Fruit fly (Drosophila melanogaster) whole organism, embryonic: ENCODE measurements around the gene scrt.

Experiments used
- BtbVII ChIP-seq: fragments of 200-800 bp; sonication (Bioruptor generic); optimal IDR thresholded peaks from 3 replicates; lab custom pipeline; 2017; ENCODE audit warnings: missing biosample characterization, mild to moderate bottlenecking, missing genetic modification characterization
- C15 ChIP-seq: fragments of 200-800 bp; sonication (Bioruptor generic); IDR thresholded peaks from 3 replicates; pipeline ENCODE4 v1.3.6; 2022; ENCODE audit warnings: missing biosample characterization, missing genetic modification characterization
- CG1024 ChIP-seq: fragments of 200-800 bp; sonication (Bioruptor generic); IDR thresholded peaks from 2 replicates; pipeline ENCODE4 v1.3.6; 2022; ENCODE audit warnings: missing biosample characterization, missing genetic modification characterization
- CG10366 ChIP-seq: fragments of 200-800 bp; sonication (Bioruptor generic); IDR thresholded peaks from 2 replicates; pipeline ENCODE4 v1.3.6; 2022; ENCODE audit warnings: missing biosample characterization, missing genetic modification characterization
- CG10979 ChIP-seq: fragments of 200-800 bp; sonication (Bioruptor generic); optimal IDR thresholded peaks from 2 replicates; lab custom pipeline; 2018; ENCODE audit warnings: missing biosample characterization, mild to moderate bottlenecking, missing genetic modification characterization, moderate library complexity
- CG11560 ChIP-seq: fragments of 200-800 bp; sonication (Bioruptor generic); IDR thresholded peaks from 3 replicates; pipeline ENCODE4 v1.3.6; 2022; ENCODE audit warnings: missing biosample characterization, missing genetic modification characterization
- CG14441 ChIP-seq: fragments of 200-800 bp; sonication (Bioruptor generic); IDR thresholded peaks from 2 replicates; pipeline ENCODE4 v1.3.6; 2022; ENCODE audit warnings: missing biosample characterization, missing genetic modification characterization
- CG14710 ChIP-seq: fragments of 200-800 bp; sonication (Bioruptor generic); optimal IDR thresholded peaks from 3 replicates; lab custom pipeline; 2019; ENCODE audit warnings: missing biosample characterization, mild to moderate bottlenecking, missing genetic modification characterization, moderate library complexity
- CG14965 ChIP-seq: fragments of 200-800 bp; sonication (Bioruptor generic); optimal IDR thresholded peaks from 2 replicates; lab custom pipeline; 2016; ENCODE audit warnings: missing biosample characterization, missing genetic modification characterization, borderline replicate concordance
- CG1529 ChIP-seq: fragments of 200-800 bp; sonication (Bioruptor generic); optimal IDR thresholded peaks from 3 replicates; lab custom pipeline; 2018; ENCODE audit warnings: missing biosample characterization, missing genetic modification characterization
- CG1602 ChIP-seq: fragments of 200-800 bp; sonication (Bioruptor generic); optimal IDR thresholded peaks from 3 replicates; lab custom pipeline; 2016; ENCODE audit warnings: missing biosample characterization, missing genetic modification characterization
- CG1603 ChIP-seq: fragments of 200-800 bp; sonication (Bioruptor generic); optimal IDR thresholded peaks from 2 replicates; lab custom pipeline; 2019; ENCODE audit warnings: missing biosample characterization, mild to moderate bottlenecking, missing genetic modification characterization, moderate library complexity
- CG16779 ChIP-seq: fragments of 200-800 bp; sonication (Bioruptor generic); IDR thresholded peaks from 2 replicates; pipeline ENCODE4 v1.3.6; 2022; ENCODE audit warnings: missing biosample characterization, missing genetic modification characterization
- CG17359 ChIP-seq: fragments of 200-800 bp; sonication (Bioruptor generic); optimal IDR thresholded peaks from 3 replicates; lab custom pipeline; 2018; ENCODE audit warnings: missing biosample characterization, mild to moderate bottlenecking, missing genetic modification characterization, moderate library complexity
- CG17912 ChIP-seq: fragments of 200-800 bp; sonication (Bioruptor generic); optimal IDR thresholded peaks from 2 replicates; lab custom pipeline; 2018; ENCODE audit warnings: missing biosample characterization, mild to moderate bottlenecking, missing genetic modification characterization
- CG18764 ChIP-seq: fragments of 200-800 bp; sonication (Bioruptor generic); optimal IDR thresholded peaks from 3 replicates; lab custom pipeline; 2016; ENCODE audit warnings: missing biosample characterization, missing genetic modification characterization
- CG2129 ChIP-seq: fragments of 200-800 bp; sonication (Bioruptor generic); IDR thresholded peaks from 2 replicates; pipeline ENCODE4 v1.3.6; 2022; ENCODE audit warnings: missing biosample characterization, missing genetic modification characterization; ENCODE audit not compliant: partially characterized antibody
- CG30431 ChIP-seq: fragments of 200-800 bp; sonication (Bioruptor generic); optimal IDR thresholded peaks from 2 replicates; lab custom pipeline; 2017; ENCODE audit warnings: missing biosample characterization, missing genetic modification characterization
- CG32772 ChIP-seq: fragments of 200-800 bp; sonication (Bioruptor generic); IDR thresholded peaks from 2 replicates; pipeline ENCODE4 v1.3.6; 2022; ENCODE audit warnings: missing biosample characterization, missing genetic modification characterization
- CG4424 ChIP-seq: fragments of 200-800 bp; sonication (Bioruptor generic); optimal IDR thresholded peaks from 3 replicates; lab custom pipeline; 2016; ENCODE audit warnings: missing biosample characterization, missing genetic modification characterization
- CG5245 ChIP-seq: fragments of 200-800 bp; sonication (Bioruptor generic); optimal IDR thresholded peaks from 3 replicates; lab custom pipeline; 2016; ENCODE audit warnings: missing biosample characterization, missing genetic modification characterization
- CG6254 ChIP-seq: fragments of 200-800 bp; sonication (Bioruptor generic); optimal IDR thresholded peaks from 3 replicates; lab custom pipeline; 2017; ENCODE audit warnings: mild to moderate bottlenecking, missing biosample characterization, missing genetic modification reagents, missing genetic modification characterization
- CG6683 ChIP-seq: fragments of 200-800 bp; sonication (Bioruptor generic); optimal IDR thresholded peaks from 2 replicates; lab custom pipeline; 2017; ENCODE audit warnings: missing biosample characterization, mild to moderate bottlenecking, missing genetic modification characterization, missing genetic modification reagents
- CG6791 ChIP-seq: fragments of 200-800 bp; sonication (Bioruptor generic); IDR thresholded peaks from 3 replicates; pipeline ENCODE4 v1.3.6; 2022; ENCODE audit warnings: missing biosample characterization, missing genetic modification characterization; ENCODE audit not compliant: partially characterized antibody
- CG7839 ChIP-seq: fragments of 200-800 bp; sonication (Bioruptor generic); optimal IDR thresholded peaks from 3 replicates; lab custom pipeline; 2018; ENCODE audit warnings: missing biosample characterization, mild to moderate bottlenecking, missing genetic modification characterization, moderate library complexity
- D ChIP-seq, 2 experiments: fragments of 200-800 bp in 1 of 2; fragments of >200 bp in 1 of 2; sonication (Bioruptor generic) in 1 of 2; optimal IDR thresholded peaks; 2 replicates in 1 of 2; 3 replicates in 1 of 2; lab custom pipeline; 2017; ENCODE audit warnings: mild to moderate bottlenecking in 1 of 2, missing biosample characterization in 1 of 2, missing genetic modification characterization in 1 of 2, missing genetic modification reagents in 1 of 2
- Dbx ChIP-seq: fragments of 200-800 bp; sonication (Bioruptor generic); IDR thresholded peaks from 3 replicates; pipeline ENCODE4 v1.3.6; 2022; ENCODE audit warnings: missing biosample characterization, missing genetic modification characterization
- Dek ChIP-seq: fragments of 200-800 bp; sonication (Bioruptor generic); optimal IDR thresholded peaks from 3 replicates; lab custom pipeline; 2019; ENCODE audit warnings: missing biosample characterization, mild to moderate bottlenecking, missing genetic modification characterization, moderate library complexity
- Dp ChIP-seq: fragments of 200-800 bp; sonication (Bioruptor generic); optimal IDR thresholded peaks from 2 replicates; lab custom pipeline; 2018; ENCODE audit warnings: missing biosample characterization, mild to moderate bottlenecking, missing genetic modification characterization, moderate library complexity
- Med ChIP-seq: fragments of 200-800 bp; sonication (Bioruptor generic); peaks from one replicate; lab custom pipeline; 2016; ENCODE audit warnings: missing biosample characterization, missing genetic modification characterization, mild to moderate bottlenecking, inconsistent platforms, moderate library complexity
- NK7.1 ChIP-seq: fragments of 200-800 bp; sonication (Bioruptor generic); optimal IDR thresholded peaks from 3 replicates; lab custom pipeline; 2016; ENCODE audit warnings: missing biosample characterization, missing genetic modification characterization
- Vsx1 ChIP-seq: fragments of 200-800 bp; sonication (Bioruptor generic); optimal IDR thresholded peaks from 2 replicates; lab custom pipeline; 2017; ENCODE audit warnings: missing biosample characterization, mild to moderate bottlenecking, missing genetic modification characterization, missing genetic modification reagents
- bsh ChIP-seq, 2 experiments: fragments of 200-800 bp; sonication (Bioruptor generic); optimal IDR thresholded peaks; 2 replicates each; lab custom pipeline; 2017 to 2018; ENCODE audit warnings: mild to moderate bottlenecking in 2 of 2, missing biosample characterization in 2 of 2, missing genetic modification characterization in 2 of 2, moderate library complexity in 1 of 2
- chm ChIP-seq: fragments of 200-800 bp; sonication (Bioruptor generic); IDR thresholded peaks from 2 replicates; pipeline ENCODE4 v1.3.6; 2022; ENCODE audit warnings: missing biosample characterization, missing genetic modification characterization
- cwo ChIP-seq: fragments of 200-800 bp; sonication (Bioruptor generic); optimal IDR thresholded peaks from 3 replicates; lab custom pipeline; 2017; ENCODE audit warnings: missing biosample characterization, missing genetic modification characterization, mild to moderate bottlenecking, moderate library complexity, missing genetic modification reagents
- danr ChIP-seq: fragments of 200-800 bp; sonication (Bioruptor generic); IDR thresholded peaks from 2 replicates; pipeline ENCODE4 v1.3.6; 2022; ENCODE audit warnings: missing biosample characterization, missing genetic modification characterization
- fd3F ChIP-seq: fragments of 200-800 bp; sonication (Bioruptor generic); optimal IDR thresholded peaks from 2 replicates; lab custom pipeline; 2018; ENCODE audit warnings: missing biosample characterization, mild to moderate bottlenecking, missing genetic modification characterization, moderate library complexity
- fd64A ChIP-seq: fragments of 200-800 bp; sonication (Bioruptor generic); optimal IDR thresholded peaks from 3 replicates; lab custom pipeline; 2018; ENCODE audit warnings: missing biosample characterization, mild to moderate bottlenecking, missing genetic modification characterization
- gcm ChIP-seq: fragments of 200-800 bp; sonication (Bioruptor generic); optimal IDR thresholded peaks from 2 replicates; lab custom pipeline; 2019; ENCODE audit warnings: missing biosample characterization, mild to moderate bottlenecking, missing genetic modification characterization, moderate library complexity
- grau ChIP-seq: fragments of 200-800 bp; optimal IDR thresholded peaks from 3 replicates; lab custom pipeline; 2019; ENCODE audit warnings: missing biosample characterization, mild to moderate bottlenecking, missing genetic modification characterization, moderate library complexity
- mam ChIP-seq: fragments of 200-800 bp; sonication (Bioruptor generic); optimal IDR thresholded peaks from 3 replicates; lab custom pipeline; 2016; ENCODE audit warnings: missing biosample characterization, missing genetic modification characterization
- prd ChIP-seq, 3 experiments: fragments of >200 bp in 2 of 3; fragments of 200-800 bp in 1 of 3; sonication (Bioruptor generic) in 1 of 3; optimal IDR thresholded peaks in 2 of 3; IDR thresholded peaks in 1 of 3; 2 replicates in 2 of 3; 3 replicates in 1 of 3; pipeline versions ENCODE4 v1.3.6 to Lab custom; 2017 to 2022; ENCODE audit warnings: missing biosample characterization in 1 of 3, missing genetic modification characterization in 1 of 3
- schlank ChIP-seq: fragments of 200-800 bp; sonication (Bioruptor generic); optimal IDR thresholded peaks from 2 replicates; lab custom pipeline; 2018; ENCODE audit warnings: missing biosample characterization, mild to moderate bottlenecking, missing genetic modification characterization
- sens-2 ChIP-seq: fragments of 200-800 bp; sonication (Bioruptor generic); IDR thresholded peaks from 2 replicates; pipeline ENCODE4 v1.3.6; 2022; ENCODE audit warnings: missing biosample characterization, missing genetic modification characterization
- tup ChIP-seq: fragments of 200-800 bp; sonication (Bioruptor generic); optimal IDR thresholded peaks from 2 replicates; lab custom pipeline; 2016; ENCODE audit warnings: missing biosample characterization, mild to moderate bottlenecking, missing genetic modification characterization, moderate library complexity
- vvl ChIP-seq: fragments of 200-800 bp; sonication (Bioruptor generic); IDR thresholded peaks from 2 replicates; pipeline ENCODE4 v1.3.6; 2022; ENCODE audit warnings: missing biosample characterization, missing genetic modification characterization
- wor ChIP-seq: fragments of 200-800 bp; sonication (Bioruptor generic); IDR thresholded peaks from 2 replicates; pipeline ENCODE4 v1.3.6; 2022; ENCODE audit warnings: missing biosample characterization, missing genetic modification characterization
- zfh2 ChIP-seq: fragments of 200-800 bp; sonication (Bioruptor generic); optimal IDR thresholded peaks from 2 replicates; lab custom pipeline; 2016; ENCODE audit warnings: missing biosample characterization, missing genetic modification characterization

Gene scrt

dm6 chr3L:3935567-3936207 is 48.0 kb upstream of the scrt start, which contains the start of gene Eip63F-1 (continued):
- TF ChIP-seq CG10366 = peak; percentile 63; the same call in 1 of the 2 replicates
- peak; percentile 65 for TF ChIP-seq CG17359 (tag; lab: Kevin White, UChicago)
- TF ChIP-seq Vsx1 = peak; percentile 17
- TF ChIP-seq chm (GFP tag; lab: Robert Waterston, UW) = no peak
- TF ChIP-seq Med (GFP tag; lab: Kevin White, UChicago) = peak; percentile 86
- TF ChIP-seq C15 (GFP tag; lab: Robert Waterston, UW) = no peak
- no peak for TF ChIP-seq tup (GFP tag; lab: Kevin White, UChicago)
- peak; percentile 44 for TF ChIP-seq gcm (GFP tag; lab: Kevin White, UChicago)
- TF ChIP-seq BtbVII = peak; percentile 43
- no peak for TF ChIP-seq Dp
- TF ChIP-seq schlank = no peak
- no peak for TF ChIP-seq mam (GFP tag; lab: Kevin White, UChicago)
- peak; percentile 56 for TF ChIP-seq fd3F (GFP tag; lab: Kevin White, UChicago)
- TF ChIP-seq Dbx (GFP tag; lab: Robert Waterston, UW) = no peak
- peak; percentile 22 for TF ChIP-seq CG1602 (GFP tag; lab: Kevin White, UChicago)
- peak; percentile 30; the same call in 1 of the 2 replicates for TF ChIP-seq CG1024
- peak; percentile 53 for TF ChIP-seq cwo
- TF ChIP-seq CG2129 (GFP tag; lab: Robert Waterston, UW) = no peak
- peak; percentile 55 for TF ChIP-seq CG18764 (GFP tag; lab: Kevin White, UChicago)
- peak; percentile 28 for TF ChIP-seq CG6254 (GFP tag; lab: Kevin White, UChicago)
- TF ChIP-seq CG14441 (GFP tag; lab: Robert Waterston, UW) = no peak
- no peak for TF ChIP-seq fd64A (GFP tag; lab: Kevin White, UChicago)
- TF ChIP-seq wor (GFP tag; lab: Robert Waterston, UW) = peak; percentile 38; the same call in 1 of the 2 replicates
- TF ChIP-seq CG5245 = peak; percentile 54
- no peak for TF ChIP-seq CG6683 (GFP tag; lab: Kevin White, UChicago)
- TF ChIP-seq CG14965 (GFP tag; lab: Kevin White, UChicago) = no peak
- peak; percentile 2 for TF ChIP-seq CG30431
- no peak for TF ChIP-seq CG11560 (tag; lab: Robert Waterston, UW)
- TF ChIP-seq CG32772 = no peak
- peak; percentile 0 for TF ChIP-seq zfh2 (GFP tag; lab: Kevin White, UChicago)
- no peak for TF ChIP-seq prd (optimal IDR thresholded peaks at IDR 0.05; lab: Kevin White, UChicago)
- TF ChIP-seq prd (GFP tag; IDR thresholded peaks at IDR 0.05; lab: Robert Waterston, UW) = 0 out of 3 replicates have a peak, but pooled peaks have one; percentile 12
- no peak for TF ChIP-seq CG6791 (GFP tag; lab: Robert Waterston, UW)
- TF ChIP-seq D (optimal IDR thresholded peaks at IDR 0.05; lab: Kevin White, UChicago) = no peak
- TF ChIP-seq D (GFP tag; optimal IDR thresholded peaks at IDR 0.05; lab: Kevin White, UChicago) = peak; percentile 52
- TF ChIP-seq bsh (GFP tag; optimal IDR thresholded peaks at IDR 0.05; lab: Kevin White, UChicago) = peak in 1 of 2 experiments; percentile 63
- peak; percentile 40 for TF ChIP-seq CG7839 (tag; lab: Kevin White, UChicago)
- TF ChIP-seq CG17912 (GFP tag; lab: Kevin White, UChicago) = no peak
- TF ChIP-seq CG1529 (GFP tag; lab: Kevin White, UChicago) = peak; percentile 45
- peak; percentile 59 for TF ChIP-seq CG1603 (tag; lab: Kevin White, UChicago)
- TF ChIP-seq sens-2 (GFP tag; lab: Robert Waterston, UW) = no peak
- peak; percentile 41; the same call in 1 of the 2 replicates for TF ChIP-seq danr
- TF ChIP-seq CG10979 (tag; lab: Kevin White, UChicago) = peak; percentile 66
- no peak for TF ChIP-seq CG16779
- peak; percentile 42 for TF ChIP-seq CG14710
- TF ChIP-seq Dek = peak; percentile 28
- no peak for TF ChIP-seq NK7.1 (GFP tag; lab: Kevin White, UChicago)
- TF ChIP-seq vvl (GFP tag; lab: Robert Waterston, UW) = peak; percentile 52
- TF ChIP-seq grau (tag; lab: Kevin White, UChicago) = peak; percentile 79
- peak; percentile 72 for TF ChIP-seq CG4424 (GFP tag; lab: Kevin White, UChicago)
